Worm (Caenorhabditis elegans): ENCODE measurements around the gene vps-26.

DNA sequence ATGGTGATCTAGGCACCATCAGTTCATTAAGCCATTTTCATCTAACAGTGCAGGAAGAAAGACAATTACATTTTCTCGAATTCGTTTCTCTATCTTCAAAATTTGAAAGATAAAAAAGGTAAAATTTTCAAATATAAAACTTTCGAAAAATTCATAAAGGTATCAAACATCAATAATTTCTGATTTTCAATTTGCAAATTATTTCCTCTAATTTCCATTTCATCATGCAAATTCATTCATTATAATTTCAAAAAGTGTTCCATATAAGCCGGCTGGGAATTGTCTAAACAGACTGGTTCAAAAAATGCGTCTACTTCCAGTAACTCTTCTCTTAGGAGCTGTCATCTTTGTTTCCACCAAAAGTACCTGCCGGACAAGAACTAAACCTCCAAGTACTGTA, 13.9 kb downstream of the vps-26 start, which contains the start of gene clec-183:
- TF ChIP-seq pqm-1 (tag; optimal IDR thresholded peaks at IDR 0.05), result no peak
- TF ChIP-seq pha-4 (tag; optimal IDR thresholded peaks at IDR 0.05), result no peak
- TF ChIP-seq fos-1 (tag; optimal IDR thresholded peaks at IDR 0.05), result no peak
- TF ChIP-seq nhr-237 (tag; optimal IDR thresholded peaks at IDR 0.05), result no peak
- TF ChIP-seq nhr-12 (tag; optimal IDR thresholded peaks at IDR 0.05), result no peak
